Worm (Caenorhabditis elegans): ENCODE data around the gene srv-5.

Gene srv-5

ce11 chrX:4263820-4264219, 11.7 kb downstream of the srv-5 start:
- TF ChIP-seq unc-86 (tag; optimal IDR thresholded peaks at IDR 0.05) (no peak), hlh-6 (tag; optimal IDR thresholded peaks at IDR 0.05) (no peak), madf-2 (tag; optimal IDR thresholded peaks at IDR 0.05) (no peak), ttx-3 (tag; optimal IDR thresholded peaks at IDR 0.05) (no peak), sdc-2 (tag; optimal IDR thresholded peaks at IDR 0.05) (no peak), ceh-31 (tag; optimal IDR thresholded peaks at IDR 0.05) (no peak), tbx-7 (tag; optimal IDR thresholded peaks at IDR 0.05) (no peak), nfya-1 (tag; optimal IDR thresholded peaks at IDR 0.05) (no peak), ceh-2 (tag; optimal IDR thresholded peaks at IDR 0.05) (no peak), nhr-11 (tag; optimal IDR thresholded peaks at IDR 0.05) (no peak), hlh-13 (GFP tag; optimal IDR thresholded peaks at IDR 0.05) (no peak), zip-5 (tag; optimal IDR thresholded peaks at IDR 0.05) (no peak), F13H6.1 (tag; optimal IDR thresholded peaks at IDR 0.05) (no peak), ceh-18 (tag; optimal IDR thresholded peaks at IDR 0.05) (no peak), elt-2 (tag; optimal IDR thresholded peaks at IDR 0.05) (no peak), fkh-6 (tag; optimal IDR thresholded peaks at IDR 0.05) (no peak), eyg-1 (tag; optimal IDR thresholded peaks at IDR 0.05) (no peak)

ce11 chrX:4265283-4265907, 13.2 kb downstream of the srv-5 start, which contains the start of gene coel-1:
Gene coel-1, plus strand, starts transcription at chrX:4265663.
- TF ChIP-seq ceh-22 (tag; optimal IDR thresholded peaks at IDR 0.05) (no peak), lin-11 (tag; optimal IDR thresholded peaks at IDR 0.05) (no peak), ceh-2 (tag; optimal IDR thresholded peaks at IDR 0.05) (no peak), npax-4 (tag; optimal IDR thresholded peaks at IDR 0.05) (no peak), nfya-1 (tag; optimal IDR thresholded peaks at IDR 0.05) (peak; percentile 77), C08G9.2 (tag; optimal IDR thresholded peaks at IDR 0.05) (no peak), mec-3 (tag; optimal IDR thresholded peaks at IDR 0.05; ENCODE audit: borderline replicate concordance) (no peak), ceh-34 (tag; optimal IDR thresholded peaks at IDR 0.05) (peak; percentile 50), Y22D7AL.16 (tag; optimal IDR thresholded peaks at IDR 0.05) (no peak), hlh-13 (GFP tag; optimal IDR thresholded peaks at IDR 0.05) (no peak), ceh-19 (GFP tag; optimal IDR thresholded peaks at IDR 0.05) (no peak), elt-2 (tag; optimal IDR thresholded peaks at IDR 0.05) (no peak), hlh-6 (tag; optimal IDR thresholded peaks at IDR 0.05) (no peak), sox-2 (GFP tag; IDR thresholded peaks at IDR 0.05) (no peak), ceh-24 (tag; optimal IDR thresholded peaks at IDR 0.05) (no peak), T23F11.4 (GFP tag; optimal IDR thresholded peaks at IDR 0.05) (no peak), fkh-10 (GFP tag; optimal IDR thresholded peaks at IDR 0.05) (peak; percentile 38), lim-6 (tag; optimal IDR thresholded peaks at IDR 0.05) (peak; percentile 5), K02D7.2 (tag; optimal IDR thresholded peaks at IDR 0.05) (no peak), ztf-16 (tag; optimal IDR thresholded peaks at IDR 0.05) (peak; percentile 52), sox-4 (tag; optimal IDR thresholded peaks at IDR 0.05) (no peak), ceh-18 (tag; optimal IDR thresholded peaks at IDR 0.05) (peak; percentile 67), rnt-1 (tag; optimal IDR thresholded peaks at IDR 0.05) (peak; percentile 43), pros-1 (tag; optimal IDR thresholded peaks at IDR 0.05) (peak; percentile 39), hlh-8 (tag; optimal IDR thresholded peaks at IDR 0.05) (no peak), syd-9 (tag; optimal IDR thresholded peaks at IDR 0.05) (peak; percentile 53), pha-4 (tag; optimal IDR thresholded peaks at IDR 0.05) (no peak), ceh-14 (tag; optimal IDR thresholded peaks at IDR 0.05) (no peak), che-1 (tag; optimal IDR thresholded peaks at IDR 0.05) (no peak), unc-3 (GFP tag; conservative IDR thresholded peaks at IDR 0.05) (no peak), unc-3 (tag; optimal IDR thresholded peaks at IDR 0.05) (no peak), pqm-1 (tag; optimal IDR thresholded peaks at IDR 0.05) (no peak), nhr-11 (tag; optimal IDR thresholded peaks at IDR 0.05) (no peak), ceh-45 (GFP tag; IDR thresholded peaks at IDR 0.05) (no peak), ahr-1 (tag; optimal IDR thresholded peaks at IDR 0.05) (no peak), pag-3 (tag; optimal IDR thresholded peaks at IDR 0.05; ENCODE audit: borderline replicate concordance) (no peak), unc-86 (tag; optimal IDR thresholded peaks at IDR 0.05) (no peak), ref-2 (tag; optimal IDR thresholded peaks at IDR 0.05) (peak; percentile 57), ceh-6 (GFP tag; optimal IDR thresholded peaks at IDR 0.05) (no peak), pat-9 (tag; optimal IDR thresholded peaks at IDR 0.05) (no peak), unc-42 (tag; optimal IDR thresholded peaks at IDR 0.05) (peak; percentile 52), K09A11.1 (tag; optimal IDR thresholded peaks at IDR 0.05; ENCODE audit: insufficient read depth) (peak; percentile 47)
